Worm (Caenorhabditis elegans) whole organism, L1 larva: Measurements from ENCODE around the gene T01B11.1.

Experiments
- C34B4.2 ChIP-seq: sonication (generic microtip); optimal IDR thresholded peaks from 2 replicates; lab custom pipeline; 2017; ENCODE audit warnings: mild to moderate bottlenecking, missing genetic modification characterization, missing compliant biosample characterization
- F16B12.6 ChIP-seq: fragments of 150-350 bp; optimal IDR thresholded peaks from 2 replicates; lab custom pipeline; 2014; ENCODE audit warnings: missing biosample characterization, missing genetic modification characterization
- Y116A8C.19 ChIP-seq: sonication (generic microtip); optimal IDR thresholded peaks from 2 replicates; lab custom pipeline; 2016; ENCODE audit warnings: missing compliant biosample characterization, missing genetic modification characterization, borderline replicate concordance
- aha-1 ChIP-seq: fragments of 150-350 bp; optimal IDR thresholded peaks from 2 replicates; lab custom pipeline; 2014; ENCODE audit warnings: missing biosample characterization, missing genetic modification characterization
- alr-1 ChIP-seq: fragments of 200-800 bp; sonication (Bioruptor generic); optimal IDR thresholded peaks from 2 replicates; lab custom pipeline; 2018; ENCODE audit warnings: borderline replicate concordance, mild to moderate bottlenecking, missing genetic modification characterization, missing compliant biosample characterization
- aly-2 ChIP-seq: fragments of 150-350 bp; optimal IDR thresholded peaks from 2 replicates; lab custom pipeline; 2014; ENCODE audit warnings: missing biosample characterization, missing genetic modification characterization
- ama-1 ChIP-seq: fragments of 150-350 bp; optimal IDR thresholded peaks from 2 replicates; lab custom pipeline; 2014
- ceh-63 ChIP-seq: fragments of 200-800 bp; sonication (Bioruptor generic); optimal IDR thresholded peaks from 2 replicates; lab custom pipeline; 2018; ENCODE audit warnings: mild to moderate bottlenecking, missing genetic modification characterization, missing compliant biosample characterization
- ceh-82 ChIP-seq, 3 experiments: fragments of 150-350 bp in 1 of 3; sonication (generic microtip) in 2 of 3; optimal IDR thresholded peaks; 2 replicates each; lab custom pipeline; 2014 to 2017; ENCODE audit warnings: missing biosample characterization in 3 of 3, missing genetic modification characterization in 3 of 3
- ceh-88 ChIP-seq: fragments of 200-800 bp; sonication (Bioruptor generic); IDR thresholded peaks from 2 replicates; pipeline ENCODE4 v1.3.6; 2022; ENCODE audit warnings: missing genetic modification characterization, missing compliant biosample characterization
- ces-1 ChIP-seq: fragments of 150-350 bp; optimal IDR thresholded peaks from 2 replicates; lab custom pipeline; 2014; ENCODE audit warnings: missing biosample characterization, missing genetic modification reagents, missing genetic modification characterization
- dpl-1 ChIP-seq, 3 experiments: fragments of 150-350 bp in 2 of 3; sonication (generic microtip) in 1 of 3; optimal IDR thresholded peaks; 2 replicates each; lab custom pipeline; 2014 to 2017; ENCODE audit warnings: missing biosample characterization in 3 of 3, missing genetic modification characterization in 3 of 3, missing genetic modification reagents in 3 of 3
- dsc-1 ChIP-seq: sonication (generic microtip); optimal IDR thresholded peaks from 2 replicates; lab custom pipeline; 2016; ENCODE audit warnings: mild to moderate bottlenecking, missing genetic modification characterization, missing compliant biosample characterization
- efl-1 ChIP-seq, 4 experiments: fragments of 150-350 bp; optimal IDR thresholded peaks in 3 of 4; peaks in 1 of 4; 1 replicate in 1 of 4; 2 replicates in 3 of 4; lab custom pipeline; 2014; ENCODE audit warnings: missing biosample characterization in 2 of 4, missing genetic modification characterization in 2 of 4, missing genetic modification reagents in 2 of 4
- efl-3 ChIP-seq: fragments of 200-800 bp; sonication (Bioruptor generic); optimal IDR thresholded peaks from 2 replicates; lab custom pipeline; 2018; ENCODE audit warnings: mild to moderate bottlenecking, missing genetic modification characterization, missing compliant biosample characterization
- egl-13 ChIP-seq: sonication (generic microtip); optimal IDR thresholded peaks from 2 replicates; lab custom pipeline; 2016; ENCODE audit warnings: missing genotype, missing genetic modification reagents, missing genetic modification characterization, missing compliant biosample characterization
- egl-27 ChIP-seq, 2 experiments: fragments of 150-350 bp in 1 of 2; sonication (generic microtip); optimal IDR thresholded peaks; 3 replicates each; lab custom pipeline; 2017 to 2018; ENCODE audit warnings: missing biosample characterization in 2 of 2, missing genetic modification characterization in 2 of 2, missing genetic modification reagents in 2 of 2
- ets-5 ChIP-seq: fragments of 200-800 bp; sonication (Bioruptor generic); IDR thresholded peaks from 2 replicates; pipeline ENCODE4 v1.3.6; 2022; ENCODE audit warnings: missing genetic modification characterization, missing compliant biosample characterization
- fkh-10 ChIP-seq: sonication (generic microtip); optimal IDR thresholded peaks from 2 replicates; lab custom pipeline; 2017; ENCODE audit warnings: missing biosample characterization, missing genetic modification reagents, missing genetic modification characterization
- fkh-4 ChIP-seq: sonication (generic microtip); optimal IDR thresholded peaks from 2 replicates; lab custom pipeline; 2016; ENCODE audit warnings: missing compliant biosample characterization, missing genetic modification characterization, borderline replicate concordance
- fkh-8 ChIP-seq: sonication (generic microtip); optimal IDR thresholded peaks from 2 replicates; lab custom pipeline; 2016; ENCODE audit warnings: mild to moderate bottlenecking, missing genetic modification characterization, missing compliant biosample characterization
- hlh-17 ChIP-seq: fragments of 200-800 bp; sonication (Bioruptor generic); optimal IDR thresholded peaks from 2 replicates; lab custom pipeline; 2018; ENCODE audit warnings: missing genetic modification characterization, mild to moderate bottlenecking, missing compliant biosample characterization, moderate library complexity, borderline replicate concordance
- isw-1 ChIP-seq: fragments of 200-800 bp; sonication (Bioruptor generic); IDR thresholded peaks from 2 replicates; pipeline ENCODE4 v1.3.6; 2022; ENCODE audit warnings: missing genetic modification characterization, missing compliant biosample characterization
- jun-1 ChIP-seq: fragments of 150-350 bp; optimal IDR thresholded peaks from 2 replicates; lab custom pipeline; 2014; ENCODE audit warnings: missing biosample characterization, missing genetic modification reagents, missing genetic modification characterization
- lin-39 ChIP-seq: fragments of 150-350 bp; optimal IDR thresholded peaks from 2 replicates; lab custom pipeline; 2014; ENCODE audit warnings: missing biosample characterization, missing genetic modification reagents, missing genetic modification characterization
- mab-9 ChIP-seq: fragments of 200-800 bp; sonication (Bioruptor generic); IDR thresholded peaks from 2 replicates; pipeline ENCODE4 v1.3.6; 2022; ENCODE audit warnings: missing genetic modification reagents, missing genetic modification characterization, missing compliant biosample characterization
- mef-2 ChIP-seq: fragments of 150-350 bp; optimal IDR thresholded peaks from 2 replicates; lab custom pipeline; 2014; ENCODE audit warnings: missing biosample characterization, missing genetic modification characterization
- mep-1 ChIP-seq: fragments of 150-350 bp; optimal IDR thresholded peaks from 2 replicates; lab custom pipeline; 2014; ENCODE audit warnings: missing biosample characterization, missing genetic modification characterization
- nhr-19 ChIP-seq: fragments of 200-800 bp; sonication (Bioruptor generic); conservative IDR thresholded peaks from 2 replicates; pipeline ENCODE4 v1.3.6; 2022; ENCODE audit warnings: missing genetic modification characterization, missing compliant biosample characterization
- nhr-20 ChIP-seq: sonication (generic microtip); optimal IDR thresholded peaks from 2 replicates; lab custom pipeline; 2016; ENCODE audit warnings: mild to moderate bottlenecking, missing genetic modification characterization, missing compliant biosample characterization
- nhr-237 ChIP-seq: fragments of 150-350 bp; optimal IDR thresholded peaks from 2 replicates; lab custom pipeline; 2014; ENCODE audit warnings: missing biosample characterization, missing genetic modification characterization
- nhr-28 ChIP-seq: fragments of 150-350 bp; optimal IDR thresholded peaks from 2 replicates; lab custom pipeline; 2014; ENCODE audit warnings: missing biosample characterization, missing genetic modification characterization
- nhr-71 ChIP-seq: sonication (generic microtip); optimal IDR thresholded peaks from 2 replicates; lab custom pipeline; 2016; ENCODE audit warnings: mild to moderate bottlenecking, missing genetic modification characterization, moderate library complexity, missing compliant biosample characterization
- nhr-77 ChIP-seq: fragments of 150-350 bp; optimal IDR thresholded peaks from 2 replicates; lab custom pipeline; 2014; ENCODE audit warnings: missing biosample characterization, missing genetic modification characterization
- nhr-84 ChIP-seq: sonication (generic microtip); optimal IDR thresholded peaks from 2 replicates; lab custom pipeline; 2017; ENCODE audit warnings: missing biosample characterization, missing genetic modification characterization
- pax-3 ChIP-seq: fragments of 200-800 bp; sonication (Bioruptor generic); optimal IDR thresholded peaks from 2 replicates; lab custom pipeline; 2018; ENCODE audit warnings: mild to moderate bottlenecking, missing genetic modification characterization, moderate library complexity, missing compliant biosample characterization
- pqm-1 ChIP-seq: sonication (generic microtip); optimal IDR thresholded peaks from 3 replicates; lab custom pipeline; 2017; ENCODE audit warnings: missing biosample characterization, missing genetic modification characterization
- skn-1 ChIP-seq: fragments of 150-350 bp; optimal IDR thresholded peaks from 2 replicates; lab custom pipeline; 2014; ENCODE audit warnings: missing biosample characterization, missing genetic modification characterization
- snpc-4 ChIP-seq: fragments of 150-350 bp; optimal IDR thresholded peaks from 2 replicates; lab custom pipeline; 2014; ENCODE audit warnings: missing biosample characterization, missing genetic modification characterization
- snu-23 ChIP-seq: sonication (generic microtip); optimal IDR thresholded peaks from 2 replicates; lab custom pipeline; 2016; ENCODE audit warnings: missing genetic modification characterization, missing compliant biosample characterization
- sox-4 ChIP-seq: sonication (generic microtip); optimal IDR thresholded peaks from 2 replicates; lab custom pipeline; 2016; ENCODE audit warnings: missing genetic modification characterization, missing compliant biosample characterization
- sptf-1 ChIP-seq: fragments of 150-350 bp; optimal IDR thresholded peaks from 2 replicates; lab custom pipeline; 2014; ENCODE audit warnings: missing biosample characterization, missing genetic modification characterization
- sup-37 ChIP-seq: fragments of 200-800 bp; sonication (Bioruptor generic); optimal IDR thresholded peaks from 2 replicates; lab custom pipeline; 2018; ENCODE audit warnings: mild to moderate bottlenecking, missing genetic modification characterization, missing compliant biosample characterization
- unc-130 ChIP-seq: fragments of 150-350 bp; optimal IDR thresholded peaks from 2 replicates; lab custom pipeline; 2017; ENCODE audit warnings: missing biosample characterization, missing genetic modification characterization, inconsistent platforms
- unc-30 ChIP-seq: sonication (generic microtip); optimal IDR thresholded peaks from 2 replicates; lab custom pipeline; 2017; ENCODE audit warnings: missing biosample characterization, missing genetic modification characterization
- unc-62 ChIP-seq: fragments of 150-350 bp; optimal IDR thresholded peaks from 2 replicates; lab custom pipeline; 2014; ENCODE audit warnings: missing biosample characterization, missing genetic modification reagents, missing genetic modification characterization
- vab-15 ChIP-seq: sonication (generic microtip); optimal IDR thresholded peaks from 2 replicates; lab custom pipeline; 2017; ENCODE audit warnings: missing genotype, mild to moderate bottlenecking, missing genetic modification characterization, missing compliant biosample characterization
- zag-1 ChIP-seq: fragments of 150-350 bp; optimal IDR thresholded peaks from 2 replicates; lab custom pipeline; 2014; ENCODE audit warnings: missing biosample characterization, missing genetic modification characterization

Gene T01B11.1

ce11 chrIV:8431567-8432458 is 15.2 kb upstream of the T01B11.1 start (continued):
- TF ChIP-seq Y116A8C.19 (tag; lab: Kevin White, UChicago): no peak
- TF ChIP-seq C34B4.2 (tag; lab: Kevin White, UChicago): peak; percentile 22
- no peak for TF ChIP-seq mef-2
- TF ChIP-seq snu-23 (GFP tag; lab: Kevin White, UChicago): peak; percentile 82
- peak in 1 of 2 experiments; percentile 68 for TF ChIP-seq egl-27 (tag; optimal IDR thresholded peaks at IDR 0.05; lab: Kevin White, UChicago)

- TF ChIP-seq mab-9 (GFP tag; lab: Robert Waterston, UW): peak; percentile 43; the same call in 1 of the 2 replicates
- TF ChIP-seq nhr-20 (tag; lab: Kevin White, UChicago): peak; percentile 94
- TF ChIP-seq ces-1 (GFP tag; lab: Kevin White, UChicago): no peak
- TF ChIP-seq mef-2: peak; percentile 94
- peak; percentile 82 for TF ChIP-seq pax-3
- TF ChIP-seq mep-1: peak; percentile 95
- TF ChIP-seq sup-37 (GFP tag; lab: Kevin White, UChicago): no peak
- TF ChIP-seq ets-5: no peak
- peak; percentile 82 for TF ChIP-seq dsc-1 (tag; lab: Kevin White, UChicago)
- peak; percentile 16 for TF ChIP-seq fkh-4 (tag; lab: Kevin White, UChicago)
- peak; percentile 96 for TF ChIP-seq jun-1 (tag; lab: Kevin White, UChicago)
- TF ChIP-seq fkh-8: peak; percentile 95
- TF ChIP-seq dpl-1 (GFP tag; optimal IDR thresholded peaks at IDR 0.05; lab: Kevin White, UChicago): peak; percentile 81 to 84 (median 83)
- TF ChIP-seq sptf-1: no peak
- peak; percentile 50 to 72 for TF ChIP-seq egl-27 (tag; optimal IDR thresholded peaks at IDR 0.05; lab: Kevin White, UChicago)
- peak; percentile 95 to 98 (median 96) for TF ChIP-seq ceh-82 (tag; optimal IDR thresholded peaks at IDR 0.05; lab: Kevin White, UChicago)
- peak; percentile 82 for TF ChIP-seq egl-13 (tag; lab: Kevin White, UChicago)
- no peak for TF ChIP-seq Y116A8C.19 (tag; lab: Kevin White, UChicago)
- TF ChIP-seq nhr-237 (tag; lab: Kevin White, UChicago): peak; percentile 80
- peak; percentile 88 for TF ChIP-seq unc-130 (tag; lab: Kevin White, UChicago)
- TF ChIP-seq ama-1 (lab: Kevin White, UChicago): peak; percentile 94
- TF ChIP-seq ceh-88 (GFP tag; lab: Robert Waterston, UW): peak; percentile 82
- peak; percentile 24 for TF ChIP-seq vab-15
- TF ChIP-seq nhr-19: peak; percentile 90
- peak; percentile 57 for TF ChIP-seq aha-1 (tag; lab: Kevin White, UChicago)
- TF ChIP-seq nhr-28 (tag; lab: Kevin White, UChicago): no peak
- peak; percentile 95 for TF ChIP-seq snpc-4
- TF ChIP-seq hlh-17 (GFP tag; lab: Kevin White, UChicago): no peak
- no peak for TF ChIP-seq alr-1
- peak; percentile 72 for TF ChIP-seq lin-39 (tag; lab: Kevin White, UChicago)
- peak; percentile 50 for TF ChIP-seq aly-2 (tag; lab: Kevin White, UChicago)
- TF ChIP-seq efl-3 (GFP tag; lab: Kevin White, UChicago): no peak
- no peak for TF ChIP-seq pqm-1 (tag; lab: Kevin White, UChicago)
- TF ChIP-seq ceh-63 (GFP tag; lab: Kevin White, UChicago): no peak
- peak; percentile 86 for TF ChIP-seq fkh-10
- peak; percentile 48 for TF ChIP-seq sox-4 (tag; lab: Kevin White, UChicago)
- TF ChIP-seq unc-30 (tag; lab: Kevin White, UChicago): no peak
- peak; percentile 19 for TF ChIP-seq unc-62
- peak; percentile 97 for TF ChIP-seq skn-1
- TF ChIP-seq nhr-77 (tag; lab: Kevin White, UChicago): peak; percentile 95
- TF ChIP-seq nhr-71 (tag; lab: Kevin White, UChicago): peak; percentile 97
- no peak for TF ChIP-seq nhr-84
- peak; percentile 56 for TF ChIP-seq F16B12.6 (tag; lab: Kevin White, UChicago)
- peak; percentile 91 for TF ChIP-seq isw-1 (GFP tag; lab: Robert Waterston, UW)
- no peak for TF ChIP-seq zag-1 (tag; lab: Kevin White, UChicago)
- peak; percentile 90 to 96 for TF ChIP-seq efl-1 (optimal IDR thresholded peaks at IDR 0.05; lab: Kevin White, UChicago)
- TF ChIP-seq efl-1 (GFP tag; optimal IDR thresholded peaks at IDR 0.05 in 1 of 2; lab: Kevin White, UChicago): peak; percentile 76 to 98
Observed at ce11 chrIV:8432709-8433108, 14.3 kb upstream of the T01B11.1 start, which contains the start of the genes T26A8.4 and pdtf-1. T26A8.4 (minus strand) TSS chrIV:8432893. pdtf-1 (plus strand) TSS chrIV:8433038.
